Worm (Caenorhabditis elegans) whole organism, mixed stage, embryonic: ENCODE measurements around the gene srz-24.

Experiments used
- M03D4.4 ChIP-seq: sonication (generic microtip); optimal IDR thresholded peaks from 2 replicates; lab custom pipeline; 2017; ENCODE audit warnings: mild to moderate bottlenecking, missing genetic modification characterization, missing compliant biosample characterization
- bed-3 ChIP-seq: fragments of 200-800 bp; sonication (Bioruptor generic); optimal IDR thresholded peaks from 3 replicates; lab custom pipeline; 2018; ENCODE audit warnings: mild to moderate bottlenecking, missing genetic modification characterization, moderate library complexity, missing compliant biosample characterization
- blmp-1 ChIP-seq: fragments of 150-350 bp; optimal IDR thresholded peaks from 2 replicates; lab custom pipeline; 2014; ENCODE audit warnings: missing biosample characterization, missing genetic modification characterization
- ceh-43 ChIP-seq: fragments of 200-800 bp; sonication (Bioruptor generic); optimal IDR thresholded peaks from 2 replicates; lab custom pipeline; 2018; ENCODE audit warnings: mild to moderate bottlenecking, missing genetic modification characterization, moderate library complexity, missing compliant biosample characterization
- ceh-83 ChIP-seq: fragments of 200-800 bp; sonication (Bioruptor generic); optimal IDR thresholded peaks from 2 replicates; lab custom pipeline; 2018; ENCODE audit warnings: mild to moderate bottlenecking, missing genetic modification characterization, missing compliant biosample characterization
- ces-1 ChIP-seq: fragments of 150-350 bp; optimal IDR thresholded peaks from 2 replicates; lab custom pipeline; 2014; ENCODE audit warnings: missing biosample characterization, missing genetic modification reagents, missing genetic modification characterization
- cnd-1 ChIP-seq: fragments of 200-800 bp; sonication (Bioruptor generic); optimal IDR thresholded peaks from 2 replicates; lab custom pipeline; 2018; ENCODE audit warnings: mild to moderate bottlenecking, missing genetic modification characterization, missing compliant biosample characterization
- elt-3 ChIP-seq: fragments of 150-350 bp; optimal IDR thresholded peaks from 2 replicates; lab custom pipeline; 2014; ENCODE audit warnings: missing biosample characterization, missing genetic modification characterization
- ham-2 ChIP-seq: fragments of 200-800 bp; sonication (Bioruptor generic); optimal IDR thresholded peaks from 2 replicates; lab custom pipeline; 2018; ENCODE audit warnings: mild to moderate bottlenecking, missing genetic modification characterization, missing compliant biosample characterization
- hlh-1 ChIP-seq: fragments of 150-350 bp; optimal IDR thresholded peaks from 2 replicates; lab custom pipeline; 2014; ENCODE audit warnings: missing biosample characterization, missing genetic modification reagents, missing genetic modification characterization
- lin-13 ChIP-seq: fragments of 150-350 bp; optimal IDR thresholded peaks from 2 replicates; lab custom pipeline; 2014; ENCODE audit warnings: missing biosample characterization, missing genetic modification characterization
- mab-5 ChIP-seq: fragments of 150-350 bp; optimal IDR thresholded peaks from 2 replicates; lab custom pipeline; 2014; ENCODE audit warnings: missing biosample characterization, missing genetic modification characterization
- mep-1 ChIP-seq: fragments of 150-350 bp; optimal IDR thresholded peaks from 2 replicates; lab custom pipeline; 2017; ENCODE audit warnings: missing biosample characterization, missing genetic modification reagents, missing genetic modification characterization, inconsistent platforms
- mls-2 ChIP-seq: sonication (generic microtip); optimal IDR thresholded peaks from 2 replicates; lab custom pipeline; 2016; ENCODE audit warnings: mild to moderate bottlenecking, missing genetic modification characterization, moderate library complexity, missing compliant biosample characterization
- nhr-2 ChIP-seq: fragments of 150-350 bp; optimal IDR thresholded peaks from 2 replicates; lab custom pipeline; 2014; ENCODE audit warnings: missing biosample characterization, missing genetic modification characterization
- nhr-237 ChIP-seq: fragments of 150-350 bp; optimal IDR thresholded peaks from 2 replicates; lab custom pipeline; 2014; ENCODE audit warnings: missing biosample characterization, missing genetic modification characterization
- nhr-76 ChIP-seq: sonication (generic microtip); optimal IDR thresholded peaks from 2 replicates; lab custom pipeline; 2017; ENCODE audit warnings: missing biosample characterization, missing genetic modification characterization
- sem-2 ChIP-seq: fragments of 200-800 bp; sonication (Bioruptor generic); optimal IDR thresholded peaks from 2 replicates; lab custom pipeline; 2018; ENCODE audit warnings: mild to moderate bottlenecking, missing genetic modification characterization, missing compliant biosample characterization
- snpc-4 ChIP-seq: fragments of 150-350 bp; optimal IDR thresholded peaks from 2 replicates; lab custom pipeline; 2014; ENCODE audit warnings: missing biosample characterization, missing genetic modification characterization
- tbx-8 ChIP-seq: fragments of 200-800 bp; sonication (Bioruptor generic); optimal IDR thresholded peaks from 2 replicates; lab custom pipeline; 2018; ENCODE audit warnings: mild to moderate bottlenecking, missing genetic modification characterization, moderate library complexity, missing compliant biosample characterization
- unc-39 ChIP-seq: fragments of 150-350 bp; optimal IDR thresholded peaks from 2 replicates; lab custom pipeline; 2014; ENCODE audit warnings: missing biosample characterization, missing genetic modification characterization
- unc-62 ChIP-seq: fragments of 150-350 bp; optimal IDR thresholded peaks from 2 replicates; lab custom pipeline; 2014; ENCODE audit warnings: missing biosample characterization, missing genetic modification reagents, missing genetic modification characterization
- zip-8 ChIP-seq: fragments of 150-350 bp; optimal IDR thresholded peaks from 2 replicates; lab custom pipeline; 2014; ENCODE audit warnings: missing biosample characterization, missing genetic modification characterization

The srz-24 gene

ce11 chrIV:4938664-4939063, 42.3 kb downstream of the srz-24 start, which contains the start of gene str-168:
Gene str-168 (plus strand): TSS chrIV:4938964.
- no peak for TF ChIP-seq mls-2 (tag; lab: Kevin White, UChicago)
- TF ChIP-seq M03D4.4 (tag; lab: Kevin White, UChicago): no peak
- TF ChIP-seq nhr-237: no peak

ce11 chrIV:4937647-4938046, 43.3 kb downstream of the srz-24 start, which contains the start of gene fbxa-86:
Gene fbxa-86 (minus strand): TSS chrIV:4938013.
- TF ChIP-seq mep-1 (tag; lab: Kevin White, UChicago) (no peak), snpc-4 (tag; lab: Kevin White, UChicago) (no peak), M03D4.4 (tag; lab: Kevin White, UChicago) (no peak), nhr-2 (no peak), tbx-8 (GFP tag; lab: Kevin White, UChicago) (no peak), ceh-43 (GFP tag; lab: Kevin White, UChicago) (no peak), zip-8 (tag; lab: Kevin White, UChicago) (no peak), elt-3 (tag; lab: Kevin White, UChicago) (no peak), ham-2 (GFP tag; lab: Kevin White, UChicago) (no peak), bed-3 (GFP tag; lab: Kevin White, UChicago) (no peak), blmp-1 (tag; lab: Kevin White, UChicago) (no peak), mab-5 (no peak)

- TF ChIP-seq hlh-1 (tag; lab: Kevin White, UChicago): no peak
- TF ChIP-seq zip-8 (tag; lab: Kevin White, UChicago): no peak
- TF ChIP-seq nhr-76: no peak
- TF ChIP-seq M03D4.4 (tag; lab: Kevin White, UChicago): no peak
- TF ChIP-seq ceh-83: no peak
- no peak for TF ChIP-seq nhr-2
- no peak for TF ChIP-seq lin-13 (tag; lab: Kevin White, UChicago)
- TF ChIP-seq ces-1 (GFP tag; lab: Kevin White, UChicago): no peak
- TF ChIP-seq unc-39 (tag; lab: Kevin White, UChicago): no peak
- TF ChIP-seq mep-1 (tag; lab: Kevin White, UChicago): no peak
- TF ChIP-seq blmp-1 (tag; lab: Kevin White, UChicago): no peak
- no peak for TF ChIP-seq ceh-43 (GFP tag; lab: Kevin White, UChicago)
- TF ChIP-seq, all 35 proteins: peak for 0
These were observed 46.8 kb downstream of the srz-24 start, which contains the start of gene str-153 for ce11 chrIV:4934103-4934502. Gene str-153 (plus strand): TSS chrIV:4934403.

ce11 chrIV:4930754-4931322, 50.1 kb downstream of the srz-24 start:
- TF ChIP-seq nhr-76 (no peak), ham-2 (GFP tag; lab: Kevin White, UChicago) (no peak)

- no peak for TF ChIP-seq blmp-1 (tag; lab: Kevin White, UChicago)
- TF ChIP-seq M03D4.4 (tag; lab: Kevin White, UChicago): no peak
- TF ChIP-seq zip-8 (tag; lab: Kevin White, UChicago): no peak
- no peak for TF ChIP-seq mep-1 (tag; lab: Kevin White, UChicago)
- TF ChIP-seq lin-13 (tag; lab: Kevin White, UChicago): no peak
- no peak for TF ChIP-seq sem-2 (GFP tag; lab: Kevin White, UChicago)
- TF ChIP-seq ces-1 (GFP tag; lab: Kevin White, UChicago): no peak
- no peak for TF ChIP-seq hlh-1 (tag; lab: Kevin White, UChicago)
- no peak for TF ChIP-seq nhr-76
- TF ChIP-seq ceh-83: no peak
- TF ChIP-seq nhr-2: no peak
- TF ChIP-seq unc-62 (GFP tag; lab: Kevin White, UChicago): no peak
- TF ChIP-seq cnd-1: no peak
- no peak for TF ChIP-seq bed-3 (GFP tag; lab: Kevin White, UChicago)
- TF ChIP-seq tbx-8 (GFP tag; lab: Kevin White, UChicago): no peak
- TF ChIP-seq elt-3 (tag; lab: Kevin White, UChicago): no peak
These were observed 50.9 kb downstream of the srz-24 start, which contains the start of gene Y9C9A.8 for ce11 chrIV:4930045-4930444. Gene Y9C9A.8 (plus strand): TSS chrIV:4930345.
